Worm (Caenorhabditis elegans): Measurements from ENCODE around the gene F10G2.7.

F10G2.7 gene

DNA sequence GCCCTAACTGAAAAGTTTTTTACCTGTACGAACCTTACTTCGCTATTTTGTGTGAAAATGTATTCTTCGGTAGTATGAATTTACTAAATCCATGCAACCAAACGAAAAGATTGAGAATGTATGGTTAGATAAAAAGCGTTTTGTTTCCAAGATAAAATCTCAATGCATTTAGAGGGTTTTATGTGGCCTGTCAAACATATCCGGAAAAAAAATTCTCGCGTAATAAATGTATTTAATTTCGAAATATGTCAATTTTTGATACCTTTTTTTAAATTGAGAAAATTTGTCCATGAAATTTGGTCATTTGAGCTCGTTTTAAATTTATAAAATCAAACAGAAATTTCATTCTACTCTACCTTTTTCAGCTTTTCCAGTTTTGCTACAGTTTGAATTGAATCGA lies 41.8 kb downstream of the F10G2.7 start, which contains the start of gene F07G11.4:
F07G11.4 (minus strand) TSS at position 101 of the 400 bp plus-strand sequence.
- TF ChIP-seq hrde-1 (tag; optimal IDR thresholded peaks at IDR 0.05; ENCODE audit: borderline replicate concordance) (no peak), F49E8.2 (tag; optimal IDR thresholded peaks at IDR 0.05; ENCODE audit: insufficient read depth) (no peak), ztf-6 (GFP tag; IDR thresholded peaks at IDR 0.05) (no peak)

DNA sequence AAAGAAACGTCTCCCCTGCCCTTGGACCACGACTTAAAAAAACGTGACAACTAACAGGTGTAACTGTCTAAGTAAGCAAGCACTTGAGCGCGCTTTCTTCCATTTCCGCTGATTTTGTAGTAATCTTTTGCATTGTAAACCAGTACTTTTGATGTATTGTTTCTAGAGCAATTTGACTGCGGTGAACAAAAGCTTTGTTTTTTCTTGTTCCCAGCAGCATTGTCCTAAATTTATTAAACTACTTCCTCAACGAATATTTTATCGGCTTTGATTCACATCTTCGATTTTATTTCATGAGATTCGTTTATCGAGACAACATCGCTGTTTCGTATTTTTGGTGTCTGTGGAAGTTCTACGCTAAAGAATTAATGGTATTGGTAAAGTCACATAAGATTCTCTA lies 48.4 kb downstream of the F10G2.7 start, which contains the start of gene C13A2.1:
C13A2.1 (plus strand) TSS at position 301 of the 400 bp plus-strand sequence.
- TF ChIP-seq F52B5.7 (tag; optimal IDR thresholded peaks at IDR 0.05) (no peak), ceh-40 (GFP tag; IDR thresholded peaks at IDR 0.05) (no peak), pha-4 (tag; optimal IDR thresholded peaks at IDR 0.05) (no peak), zim-3 (tag; optimal IDR thresholded peaks at IDR 0.05) (no peak)

Data from whole organism, young adult.